Fruit fly (Drosophila melanogaster): ENCODE data around the gene Ctps.

The Ctps gene

DNA sequence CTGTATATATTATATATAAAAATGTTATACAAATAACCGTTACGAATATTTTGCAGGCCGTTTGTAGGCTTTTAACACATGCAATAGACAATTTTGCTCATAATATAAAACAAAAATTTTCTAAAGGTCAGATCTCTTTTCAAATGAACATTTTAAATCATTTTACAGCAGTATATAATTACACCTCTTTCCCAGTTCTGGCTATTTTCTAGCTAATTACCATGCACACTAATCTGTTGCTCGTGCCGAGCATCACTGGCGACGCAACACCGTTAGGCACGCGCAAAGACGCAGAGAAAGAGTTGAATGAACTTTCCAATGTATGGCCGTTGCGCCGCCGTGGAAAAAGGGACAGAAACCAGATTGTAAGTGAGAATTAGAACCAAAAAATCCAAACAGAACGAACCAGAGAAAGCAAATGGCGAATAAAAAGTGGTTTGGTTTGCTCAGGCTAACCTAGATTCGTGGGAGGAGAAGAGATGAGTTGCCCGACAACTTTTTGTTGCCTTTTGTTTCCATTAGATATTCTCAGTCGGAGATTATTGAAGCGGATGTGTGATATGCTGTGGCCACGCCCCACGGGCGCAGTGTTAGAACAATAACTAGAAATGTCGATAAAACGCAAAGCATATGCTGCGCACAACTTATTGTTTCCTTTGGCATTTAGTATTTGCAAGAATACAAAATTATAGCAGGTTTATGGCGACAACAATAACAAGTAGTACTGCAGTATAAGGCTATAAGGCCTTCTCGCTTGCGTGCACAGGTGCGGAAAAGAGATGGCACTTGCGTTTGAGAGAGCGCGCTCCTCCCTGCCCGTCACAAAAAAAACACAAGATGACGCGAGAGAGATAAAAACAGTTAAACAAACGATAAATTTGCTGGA, 43.6 kb downstream of the Ctps start (continued):
- TF ChIP-seq CG13287 (GFP tag; IDR thresholded peaks at IDR 0.05; ENCODE audit: partially characterized antibody), result no peak
- TF ChIP-seq Mes4 (GFP tag; optimal IDR thresholded peaks at IDR 0.05), result no peak
- TF ChIP-seq CG13123 (GFP tag; optimal IDR thresholded peaks at IDR 0.05), result no peak
- no peak for TF ChIP-seq ERR (GFP tag; optimal IDR thresholded peaks at IDR 0.05)
- TF ChIP-seq tx (GFP tag; optimal IDR thresholded peaks at IDR 0.05), result no peak
- TF ChIP-seq CG17829 (tag; optimal IDR thresholded peaks at IDR 0.05), result no peak
- TF ChIP-seq Lpt (GFP tag; optimal IDR thresholded peaks at IDR 0.05), result no peak
- TF ChIP-seq Hsf (GFP tag; optimal IDR thresholded peaks at IDR 0.05), result peak; percentile 15
- peak; percentile 3 for TF ChIP-seq CG9817 (tag; optimal IDR thresholded peaks at IDR 0.05)
- TF ChIP-seq CG15479 (GFP tag; optimal IDR thresholded peaks at IDR 0.05), result peak; percentile 92
- TF ChIP-seq CG8478 (optimal IDR thresholded peaks at IDR 0.05), result no peak
- no peak for TF ChIP-seq CG12071 (GFP tag; optimal IDR thresholded peaks at IDR 0.05)
- peak; percentile 30 for TF ChIP-seq Ssrp (tag; optimal IDR thresholded peaks at IDR 0.05)
- peak; percentile 84 for TF ChIP-seq YL-1 (GFP tag; optimal IDR thresholded peaks at IDR 0.05)
- TF ChIP-seq amos (GFP tag; IDR thresholded peaks at IDR 0.05; ENCODE audit: partially characterized antibody), result peak; percentile 4; the same call in 1 of the 2 replicates
- no peak for TF ChIP-seq CG7987 (GFP tag; optimal IDR thresholded peaks at IDR 0.05)
- peak; percentile 9 for TF ChIP-seq mam (GFP tag; optimal IDR thresholded peaks at IDR 0.05)
- TF ChIP-seq CG10321 (GFP tag; IDR thresholded peaks at IDR 0.05), result peak; percentile 96
- TF ChIP-seq CG43689 (GFP tag; IDR thresholded peaks at IDR 0.05), result no peak
- TF ChIP-seq CG2199 (GFP tag; IDR thresholded peaks at IDR 0.05), result peak; percentile 34; the same call in 1 of the 3 replicates
- no peak for TF ChIP-seq jigr1 (GFP tag; IDR thresholded peaks at IDR 0.05)
- peak; percentile 35 for TF ChIP-seq CG9437 (GFP tag; optimal IDR thresholded peaks at IDR 0.05)
- no peak for TF ChIP-seq Awh (GFP tag; IDR thresholded peaks at IDR 0.05)
- TF ChIP-seq nmo (GFP tag; optimal IDR thresholded peaks at IDR 0.05), result peak; percentile 26
- no peak for TF ChIP-seq lbe (GFP tag; optimal IDR thresholded peaks at IDR 0.05)
- TF ChIP-seq lilli (GFP tag; optimal IDR thresholded peaks at IDR 0.05), result no peak
- peak; percentile 26; the same call in 1 of the 2 replicates for TF ChIP-seq CG14441 (GFP tag; IDR thresholded peaks at IDR 0.05)
- no peak for TF ChIP-seq peb (GFP tag; IDR thresholded peaks at IDR 0.05)
- TF ChIP-seq CG10654 (GFP tag; optimal IDR thresholded peaks at IDR 0.05), result no peak
- TF ChIP-seq CG3995 (GFP tag; optimal IDR thresholded peaks at IDR 0.05), result no peak
- TF ChIP-seq NC2α (GFP tag; optimal IDR thresholded peaks at IDR 0.05), result no peak
- no peak for TF ChIP-seq dimm (GFP tag; IDR thresholded peaks at IDR 0.05)
- peak; percentile 83 for TF ChIP-seq CG1832 (GFP tag; optimal IDR thresholded peaks at IDR 0.05)
- no peak for TF ChIP-seq CG13296 (GFP tag; optimal IDR thresholded peaks at IDR 0.05)
- 0 out of 3 replicates have a peak, but pooled peaks have one; percentile 15 for TF ChIP-seq CG11456 (GFP tag; IDR thresholded peaks at IDR 0.05)
- no peak for TF ChIP-seq Hey (tag; optimal IDR thresholded peaks at IDR 0.05)
- no peak for TF ChIP-seq E2f1 (GFP tag; IDR thresholded peaks at IDR 0.05)
- no peak for TF ChIP-seq cg (GFP tag; optimal IDR thresholded peaks at IDR 0.05)
- TF ChIP-seq stwl (tag; optimal IDR thresholded peaks at IDR 0.05), result no peak
- TF ChIP-seq Lhr (GFP tag; optimal IDR thresholded peaks at IDR 0.05), result no peak
- no peak for TF ChIP-seq NK7.1 (GFP tag; optimal IDR thresholded peaks at IDR 0.05)
- TF ChIP-seq CG18619 (GFP tag; optimal IDR thresholded peaks at IDR 0.05), result no peak
- TF ChIP-seq croc (GFP tag; conservative IDR thresholded peaks at IDR 0.05), result no peak
- no peak for TF ChIP-seq CG30020 (tag; optimal IDR thresholded peaks at IDR 0.05)
- no peak for TF ChIP-seq pita (GFP tag; optimal IDR thresholded peaks at IDR 0.05)
- TF ChIP-seq hb (GFP tag; IDR thresholded peaks at IDR 0.05; ENCODE audit: partially characterized antibody), result no peak
- TF ChIP-seq CG2202 (tag; optimal IDR thresholded peaks at IDR 0.05), result no peak
- TF ChIP-seq hbn (GFP tag; IDR thresholded peaks at IDR 0.05; ENCODE audit: partially characterized antibody), result no peak
- peak; percentile 25 for TF ChIP-seq abd-A (tag; optimal IDR thresholded peaks at IDR 0.05)
- TF ChIP-seq Elba2 (GFP tag; optimal IDR thresholded peaks at IDR 0.05), result no peak

Measured in whole organism, embryonic.